Fruit fly (Drosophila melanogaster) whole organism, embryonic: ENCODE measurements around the gene CG42237.

Source experiments
- Bgb ChIP-seq: fragments of 200-800 bp; sonication (Bioruptor generic); IDR thresholded peaks from 2 replicates; pipeline ENCODE4 v1.3.6; 2022; ENCODE audit warnings: missing biosample characterization, missing genetic modification characterization; ENCODE audit not compliant: partially characterized antibody
- CG10147 ChIP-seq: fragments of 200-800 bp; sonication (Bioruptor generic); optimal IDR thresholded peaks from 2 replicates; lab custom pipeline; 2019; ENCODE audit warnings: missing biosample characterization, mild to moderate bottlenecking, missing genetic modification characterization, moderate library complexity
- CG10274 ChIP-seq: fragments of 200-800 bp; sonication (Bioruptor generic); optimal IDR thresholded peaks from 3 replicates; lab custom pipeline; 2017; ENCODE audit warnings: missing biosample characterization, mild to moderate bottlenecking, missing genetic modification characterization
- CG11695 ChIP-seq: fragments of 200-800 bp; sonication (Bioruptor generic); IDR thresholded peaks from 3 replicates; pipeline ENCODE4 v1.3.6; 2022; ENCODE audit warnings: missing biosample characterization, missing genetic modification characterization
- CG14667 ChIP-seq: fragments of 200-800 bp; sonication (Bioruptor generic); IDR thresholded peaks from 2 replicates; pipeline ENCODE4 v1.3.6; 2022; ENCODE audit warnings: missing biosample characterization, missing genetic modification characterization
- CG14710 ChIP-seq: fragments of 200-800 bp; sonication (Bioruptor generic); optimal IDR thresholded peaks from 3 replicates; lab custom pipeline; 2019; ENCODE audit warnings: missing biosample characterization, mild to moderate bottlenecking, missing genetic modification characterization, moderate library complexity
- CG18011 ChIP-seq: fragments of 200-800 bp; sonication (Bioruptor generic); optimal IDR thresholded peaks from 2 replicates; lab custom pipeline; 2017; ENCODE audit warnings: missing biosample characterization, missing genetic modification characterization, mild to moderate bottlenecking, moderate library complexity, missing genotype
- CG18619 ChIP-seq: fragments of 200-800 bp; sonication (Bioruptor generic); optimal IDR thresholded peaks from 3 replicates; lab custom pipeline; 2017; ENCODE audit warnings: missing biosample characterization, mild to moderate bottlenecking, missing genetic modification characterization
- CG30020 ChIP-seq: fragments of 200-800 bp; optimal IDR thresholded peaks from 2 replicates; lab custom pipeline; 2019; ENCODE audit warnings: missing biosample characterization, mild to moderate bottlenecking, missing genetic modification characterization, moderate library complexity
- CG31365 ChIP-seq: fragments of 200-800 bp; sonication (Bioruptor generic); optimal IDR thresholded peaks from 2 replicates; lab custom pipeline; 2018; ENCODE audit warnings: missing biosample characterization, mild to moderate bottlenecking, missing genetic modification characterization
- CG33557 ChIP-seq: fragments of 200-800 bp; sonication (Bioruptor generic); optimal IDR thresholded peaks from 2 replicates; lab custom pipeline; 2019; ENCODE audit warnings: missing biosample characterization, mild to moderate bottlenecking, missing genetic modification characterization, moderate library complexity
- CG34422 ChIP-seq: fragments of 200-800 bp; sonication (Bioruptor generic); IDR thresholded peaks from 3 replicates; pipeline ENCODE4 v1.3.6; 2022; ENCODE audit warnings: missing biosample characterization, missing genetic modification characterization
- CG4328 ChIP-seq: fragments of 200-800 bp; sonication (Bioruptor generic); optimal IDR thresholded peaks from 3 replicates; lab custom pipeline; 2017; ENCODE audit warnings: missing biosample characterization, missing genetic modification reagents, missing genetic modification characterization
- CG4707 ChIP-seq: fragments of 200-800 bp; sonication (Bioruptor generic); optimal IDR thresholded peaks from 2 replicates; lab custom pipeline; 2018; ENCODE audit warnings: missing biosample characterization, mild to moderate bottlenecking, missing genetic modification characterization, moderate library complexity
- CG4854 ChIP-seq: fragments of 200-800 bp; sonication (Bioruptor generic); optimal IDR thresholded peaks from 2 replicates; lab custom pipeline; 2016; ENCODE audit warnings: missing biosample characterization, missing genetic modification characterization, inconsistent platforms
- CG5245 ChIP-seq: fragments of 200-800 bp; sonication (Bioruptor generic); optimal IDR thresholded peaks from 3 replicates; lab custom pipeline; 2016; ENCODE audit warnings: missing biosample characterization, missing genetic modification characterization
- CG7745 ChIP-seq: fragments of 200-800 bp; sonication (Bioruptor generic); optimal IDR thresholded peaks from 2 replicates; lab custom pipeline; 2018; ENCODE audit warnings: missing biosample characterization, mild to moderate bottlenecking, missing genetic modification characterization, moderate library complexity
- CG8281 ChIP-seq: fragments of 200-800 bp; sonication (Bioruptor generic); optimal IDR thresholded peaks from 2 replicates; lab custom pipeline; 2018; ENCODE audit warnings: missing biosample characterization, mild to moderate bottlenecking, missing genetic modification characterization, moderate library complexity
- CG8478 ChIP-seq: fragments of >200 bp; optimal IDR thresholded peaks from 2 replicates; lab custom pipeline; 2018
- CG9932 ChIP-seq: fragments of 200-800 bp; sonication (Bioruptor generic); IDR thresholded peaks from 2 replicates; pipeline ENCODE4 v1.3.6; 2022; ENCODE audit warnings: missing biosample characterization, missing genetic modification characterization
- Camta ChIP-seq: fragments of 200-800 bp; sonication (Bioruptor generic); optimal IDR thresholded peaks from 2 replicates; lab custom pipeline; 2016; ENCODE audit warnings: missing biosample characterization, missing genetic modification characterization
- D19A ChIP-seq: fragments of 200-800 bp; optimal IDR thresholded peaks from 3 replicates; lab custom pipeline; 2019; ENCODE audit warnings: missing biosample characterization, mild to moderate bottlenecking, missing genetic modification characterization, moderate library complexity
- Dek ChIP-seq: fragments of 200-800 bp; sonication (Bioruptor generic); optimal IDR thresholded peaks from 3 replicates; lab custom pipeline; 2019; ENCODE audit warnings: missing biosample characterization, mild to moderate bottlenecking, missing genetic modification characterization, moderate library complexity
- E2f2 ChIP-seq: fragments of 200-800 bp; sonication (Bioruptor generic); IDR thresholded peaks from 2 replicates; pipeline ENCODE4 v1.3.6; 2022; ENCODE audit warnings: missing biosample characterization, missing genetic modification characterization
- Gsc ChIP-seq: fragments of 200-800 bp; sonication (Bioruptor generic); IDR thresholded peaks from 2 replicates; pipeline ENCODE4 v1.3.6; 2022; ENCODE audit warnings: missing biosample characterization, missing genetic modification characterization
- H15 ChIP-seq: fragments of 200-800 bp; sonication (Bioruptor generic); IDR thresholded peaks from 3 replicates; pipeline ENCODE4 v1.3.6; 2022; ENCODE audit warnings: missing biosample characterization, missing genetic modification characterization
- H2.0 ChIP-seq: fragments of 200-800 bp; sonication (Bioruptor generic); IDR thresholded peaks from 2 replicates; pipeline ENCODE4 v1.3.6; 2022; ENCODE audit warnings: missing biosample characterization, missing genetic modification characterization
- Hsf ChIP-seq: fragments of 200-800 bp; sonication (Bioruptor generic); optimal IDR thresholded peaks from 3 replicates; lab custom pipeline; 2016; ENCODE audit warnings: missing biosample characterization, missing genetic modification characterization
- Spps ChIP-seq: fragments of 200-800 bp; sonication (Bioruptor generic); optimal IDR thresholded peaks from 2 replicates; lab custom pipeline; 2018; ENCODE audit warnings: missing biosample characterization, mild to moderate bottlenecking, missing genetic modification characterization
- ash1 ChIP-seq: fragments of 200-800 bp; sonication (Bioruptor generic); optimal IDR thresholded peaks from 2 replicates; lab custom pipeline; 2018; ENCODE audit warnings: missing biosample characterization, mild to moderate bottlenecking, missing genetic modification characterization
- bab2 ChIP-seq: fragments of 200-800 bp; sonication (Bioruptor generic); optimal IDR thresholded peaks from 2 replicates; lab custom pipeline; 2016; ENCODE audit warnings: missing biosample characterization, missing genetic modification characterization
- bbx ChIP-seq: fragments of 200-800 bp; sonication (Bioruptor generic); IDR thresholded peaks from 2 replicates; pipeline ENCODE4 v1.3.6; 2022; ENCODE audit warnings: missing biosample characterization, missing genetic modification characterization; ENCODE audit not compliant: partially characterized antibody
- br ChIP-seq: fragments of >200 bp; optimal IDR thresholded peaks from 2 replicates; lab custom pipeline; 2017
- cg ChIP-seq: fragments of 200-800 bp; sonication (Bioruptor generic); optimal IDR thresholded peaks from 3 replicates; lab custom pipeline; 2019; ENCODE audit warnings: missing biosample characterization, mild to moderate bottlenecking, missing genetic modification characterization, moderate library complexity
- croc ChIP-seq: fragments of 200-800 bp; sonication (Bioruptor generic); conservative IDR thresholded peaks from 3 replicates; pipeline ENCODE4 v1.3.6; 2022; ENCODE audit warnings: missing biosample characterization, missing genetic modification characterization
- dimm ChIP-seq: fragments of 200-800 bp; sonication (Bioruptor generic); IDR thresholded peaks from 2 replicates; pipeline ENCODE4 v1.3.6; 2022; ENCODE audit warnings: missing biosample characterization, missing genetic modification characterization
- eyg ChIP-seq: fragments of 200-800 bp; sonication (Bioruptor generic); optimal IDR thresholded peaks from 3 replicates; lab custom pipeline; 2016; ENCODE audit warnings: missing biosample characterization, missing genetic modification characterization
- gcm2 ChIP-seq: fragments of 200-800 bp; sonication (Bioruptor generic); optimal IDR thresholded peaks from 2 replicates; lab custom pipeline; 2016; ENCODE audit warnings: missing biosample characterization, missing genetic modification characterization
- gsb-n ChIP-seq: fragments of 200-800 bp; sonication (Bioruptor generic); optimal IDR thresholded peaks from 3 replicates; lab custom pipeline; 2018; ENCODE audit warnings: missing biosample characterization, mild to moderate bottlenecking, missing genetic modification characterization
- hth ChIP-seq: fragments of >200 bp; optimal IDR thresholded peaks from 2 replicates; lab custom pipeline; 2017; ENCODE audit warnings: inconsistent platforms
- jing ChIP-seq: fragments of 200-800 bp; sonication (Bioruptor generic); optimal IDR thresholded peaks from 2 replicates; lab custom pipeline; 2018; ENCODE audit warnings: missing biosample characterization, mild to moderate bottlenecking, missing genetic modification characterization
- jumu ChIP-seq: fragments of 200-800 bp; sonication (Bioruptor generic); optimal IDR thresholded peaks from 3 replicates; lab custom pipeline; 2016; ENCODE audit warnings: missing biosample characterization, missing genetic modification characterization
- kay ChIP-seq: fragments of 200-800 bp; sonication (Bioruptor generic); optimal IDR thresholded peaks from 2 replicates; lab custom pipeline; 2016; ENCODE audit warnings: missing biosample characterization, missing genetic modification characterization
- nmo ChIP-seq: fragments of 200-800 bp; sonication (Bioruptor generic); optimal IDR thresholded peaks from 2 replicates; lab custom pipeline; 2018; ENCODE audit warnings: missing biosample characterization, mild to moderate bottlenecking, missing genetic modification characterization, moderate library complexity
- prd ChIP-seq, 3 experiments: fragments of >200 bp in 2 of 3; fragments of 200-800 bp in 1 of 3; sonication (Bioruptor generic) in 1 of 3; optimal IDR thresholded peaks in 2 of 3; IDR thresholded peaks in 1 of 3; 2 replicates in 2 of 3; 3 replicates in 1 of 3; pipeline versions ENCODE4 v1.3.6 to Lab custom; 2017 to 2022; ENCODE audit warnings: missing biosample characterization in 1 of 3, missing genetic modification characterization in 1 of 3
- ranshi ChIP-seq: fragments of 200-800 bp; sonication (Bioruptor generic); IDR thresholded peaks from 2 replicates; pipeline ENCODE4 v1.3.6; 2022; ENCODE audit warnings: missing biosample characterization, missing genetic modification characterization
- sc ChIP-seq, 3 experiments: fragments of >200 bp in 2 of 3; fragments of 200-800 bp in 1 of 3; sonication (Bioruptor generic) in 1 of 3; optimal IDR thresholded peaks; 2 replicates in 2 of 3; 3 replicates in 1 of 3; lab custom pipeline; 2017; ENCODE audit warnings: mild to moderate bottlenecking in 1 of 3, missing biosample characterization in 1 of 3, missing genetic modification characterization in 1 of 3, missing genetic modification reagents in 1 of 3
- zen2 ChIP-seq: fragments of 200-800 bp; sonication (Bioruptor generic); IDR thresholded peaks from 3 replicates; pipeline ENCODE4 v1.3.6; 2022; ENCODE audit warnings: missing biosample characterization, missing genetic modification characterization; ENCODE audit not compliant: partially characterized antibody
- zf30C ChIP-seq: fragments of 200-800 bp; sonication (Bioruptor generic); optimal IDR thresholded peaks from 3 replicates; lab custom pipeline; 2018; ENCODE audit warnings: missing biosample characterization, mild to moderate bottlenecking, missing genetic modification characterization

Gene CG42237

DNA sequence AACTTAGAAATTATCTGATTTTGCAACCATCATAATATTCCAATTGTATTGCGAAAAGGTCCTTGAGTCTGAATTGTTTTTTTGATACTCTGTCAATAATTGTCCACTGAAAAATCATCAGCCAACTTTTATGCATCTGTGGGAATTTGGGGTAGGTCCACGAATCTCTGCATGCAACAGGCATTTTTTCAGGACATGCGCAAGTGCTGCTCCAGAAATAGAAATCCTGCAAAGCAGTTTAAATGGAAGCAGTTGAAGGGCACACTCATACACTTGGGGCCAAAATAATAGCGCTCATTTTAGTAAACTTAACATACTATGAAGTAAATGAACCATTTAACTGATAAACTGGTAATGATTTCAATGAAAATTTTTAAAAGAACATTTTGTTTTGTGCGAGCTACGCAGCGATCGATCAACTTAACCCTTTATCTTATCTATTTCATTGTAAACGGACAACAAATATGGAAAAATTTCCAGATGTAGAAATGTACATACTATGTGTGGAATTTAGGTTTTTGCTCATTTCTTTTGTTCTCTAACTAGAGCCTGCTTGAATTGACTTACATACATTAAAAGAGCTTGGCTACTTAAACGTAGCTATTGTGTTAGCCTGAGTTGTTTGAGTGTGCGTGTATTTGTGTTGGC lies 15.4 kb downstream of the CG42237 start (continued):
- TF ChIP-seq sc (optimal IDR thresholded peaks at IDR 0.05; lab: Kevin White, UChicago) (no peak), sc (GFP tag; optimal IDR thresholded peaks at IDR 0.05; lab: Kevin White, UChicago) (peak; percentile 54), Hsf (GFP tag; lab: Kevin White, UChicago) (peak; percentile 54), Gsc (0 out of 2 replicates have a peak, but pooled peaks have one; percentile 23), CG14667 (GFP tag; lab: Robert Waterston, UW) (no peak), CG7745 (tag; lab: Kevin White, UChicago) (no peak), CG4328 (GFP tag; lab: Kevin White, UChicago) (peak; percentile 72), zf30C (GFP tag; lab: Kevin White, UChicago) (no peak), Dek (tag; lab: Kevin White, UChicago) (peak; percentile 54), CG31365 (tag; lab: Kevin White, UChicago) (peak; percentile 90), prd (optimal IDR thresholded peaks at IDR 0.05; lab: Kevin White, UChicago) (no peak), prd (GFP tag; IDR thresholded peaks at IDR 0.05; lab: Robert Waterston, UW) (peak; percentile 61; the same call in 2 of the 3 replicates), CG9932 (GFP tag; lab: Robert Waterston, UW) (peak; percentile 55), bbx (GFP tag; lab: Robert Waterston, UW) (no peak), H2.0 (GFP tag; lab: Robert Waterston, UW) (no peak), E2f2 (0 out of 2 replicates have a peak, but pooled peaks have one; percentile 7), hth (no peak), dimm (GFP tag; lab: Robert Waterston, UW) (no peak), CG4854 (GFP tag; lab: Kevin White, UChicago) (peak; percentile 28), CG18619 (GFP tag; lab: Kevin White, UChicago) (peak; percentile 74), CG11695 (peak; percentile 45; the same call in 1 of the 3 replicates), CG34422 (GFP tag; lab: Robert Waterston, UW) (no peak), Camta (GFP tag; lab: Kevin White, UChicago) (peak; percentile 69), eyg (GFP tag; lab: Kevin White, UChicago) (peak; percentile 8), CG14710 (peak; percentile 76), bab2 (peak; percentile 52), ranshi (no peak), CG5245 (GFP tag; lab: Kevin White, UChicago) (peak; percentile 27), CG8281 (tag; lab: Kevin White, UChicago) (peak; percentile 52), gsb-n (tag; lab: Kevin White, UChicago) (peak; percentile 58), Bgb (GFP tag; lab: Robert Waterston, UW) (no peak), kay (GFP tag; lab: Kevin White, UChicago) (no peak), CG30020 (peak; percentile 35), zen2 (GFP tag; lab: Robert Waterston, UW) (no peak), gcm2 (GFP tag; lab: Kevin White, UChicago) (peak; percentile 50), CG10147 (GFP tag; lab: Kevin White, UChicago) (peak; percentile 80), jing (peak; percentile 58), cg (GFP tag; lab: Kevin White, UChicago) (no peak), Spps (tag; lab: Kevin White, UChicago) (peak; percentile 54), jumu (peak; percentile 55), croc (peak; percentile 49; the same call in 2 of the 3 replicates), ash1 (GFP tag; lab: Kevin White, UChicago) (no peak), CG8478 (lab: Kevin White, UChicago) (no peak), CG4707 (GFP tag; lab: Kevin White, UChicago) (peak; percentile 18), CG18011 (GFP tag; lab: Kevin White, UChicago) (peak; percentile 28), CG10274 (GFP tag; lab: Kevin White, UChicago) (peak; percentile 13), H15 (GFP tag; lab: Robert Waterston, UW) (no peak), CG33557 (GFP tag; lab: Kevin White, UChicago) (peak; percentile 70), D19A (tag; lab: Kevin White, UChicago) (peak; percentile 80), br (lab: Kevin White, UChicago) (no peak), nmo (GFP tag; lab: Kevin White, UChicago) (peak; percentile 84)
